Fruit fly (Drosophila melanogaster): ENCODE measurements around the gene Hsp60D.
"Not testable (repeated sequence)": the region's sequence is repeated elsewhere in the genome, so short reads cannot be mapped to it uniquely, and the experiment has no call there.

Hsp60D gene

DNA sequence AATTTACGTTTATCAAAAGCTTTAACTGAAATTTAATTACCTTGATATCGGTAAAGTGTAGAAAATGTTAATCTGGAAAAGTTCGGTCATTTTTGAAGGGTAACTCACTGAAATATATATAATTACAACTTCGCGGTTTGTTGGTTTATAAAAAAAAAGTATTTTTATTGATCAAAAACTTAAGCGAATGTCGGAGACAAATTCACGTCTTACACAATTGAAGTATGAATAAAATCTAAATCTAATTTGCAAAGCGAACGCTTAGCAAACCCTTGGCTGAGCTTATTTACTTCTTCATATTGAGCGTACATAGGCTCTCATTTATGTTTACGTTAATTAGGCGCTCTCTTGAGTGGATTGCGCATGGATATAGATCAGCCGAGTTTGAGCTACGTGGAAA lies at the start of gene Hsp60D:
Gene Hsp60D (minus strand): TSS at position 101 of the 400 bp plus-strand sequence.
- TF ChIP-seq psq, tai, Mio (GFP tag; optimal IDR thresholded peaks at IDR 0.05): not testable (repeated sequence)

DNA sequence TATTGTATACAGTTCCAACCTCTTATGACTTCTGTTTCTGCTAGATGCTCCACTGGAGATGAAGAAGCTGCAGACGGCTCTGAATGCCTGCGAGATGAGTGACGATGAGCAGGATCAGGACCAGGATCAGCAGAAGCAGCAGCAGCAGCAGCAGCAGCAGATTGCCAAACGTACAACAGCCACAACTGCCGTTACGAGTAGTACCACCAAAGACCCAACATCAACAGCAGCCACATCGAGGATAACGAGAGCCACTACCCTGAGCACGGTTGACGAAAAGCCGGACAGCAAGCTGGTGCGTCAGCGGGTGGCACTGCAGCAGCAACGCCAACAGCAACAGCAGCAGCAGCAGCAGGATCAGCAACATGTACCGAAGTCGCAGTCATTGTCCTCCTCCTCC lies 48.6 kb upstream of the Hsp60D start:
- TF ChIP-seq Dfd (GFP tag; optimal IDR thresholded peaks at IDR 0.05) = peak; percentile 92
- TF ChIP-seq dl (GFP tag; optimal IDR thresholded peaks at IDR 0.05; ENCODE audit: insufficient read depth in 1 of 2, partially characterized antibody in 2 of 2) = no peak

DNA sequence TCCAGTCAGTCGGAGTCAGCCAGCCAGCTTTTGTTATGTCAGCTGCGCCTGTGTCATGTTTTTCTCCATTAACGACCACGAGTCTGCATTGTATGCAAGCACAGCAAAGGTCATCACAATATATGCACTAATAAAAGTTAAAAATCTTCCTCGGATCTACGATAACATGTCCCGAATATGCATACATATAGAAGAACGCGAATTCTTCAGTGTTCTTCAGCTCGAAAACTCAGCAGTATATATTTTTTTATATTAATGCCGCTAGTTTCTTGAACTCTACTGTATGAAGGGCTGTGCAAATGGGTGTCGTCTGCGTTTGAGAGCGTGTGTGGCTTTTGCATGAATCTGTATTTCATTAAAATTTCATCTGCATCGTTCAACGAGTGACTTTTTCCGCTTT lies 33.0 kb upstream of the Hsp60D start:
- TF ChIP-seq dmrt93B (GFP tag; optimal IDR thresholded peaks at IDR 0.05) = no peak
- TF ChIP-seq tai (GFP tag; optimal IDR thresholded peaks at IDR 0.05) = peak; percentile 7
- TF ChIP-seq Sp1 (GFP tag; optimal IDR thresholded peaks at IDR 0.05) = peak; percentile 23
- TF ChIP-seq foxo (GFP tag; optimal IDR thresholded peaks at IDR 0.05) = peak in 1 of 2 experiments; percentile 41
- TF ChIP-seq fru (GFP tag; optimal IDR thresholded peaks at IDR 0.05) = peak; percentile 33

DNA sequence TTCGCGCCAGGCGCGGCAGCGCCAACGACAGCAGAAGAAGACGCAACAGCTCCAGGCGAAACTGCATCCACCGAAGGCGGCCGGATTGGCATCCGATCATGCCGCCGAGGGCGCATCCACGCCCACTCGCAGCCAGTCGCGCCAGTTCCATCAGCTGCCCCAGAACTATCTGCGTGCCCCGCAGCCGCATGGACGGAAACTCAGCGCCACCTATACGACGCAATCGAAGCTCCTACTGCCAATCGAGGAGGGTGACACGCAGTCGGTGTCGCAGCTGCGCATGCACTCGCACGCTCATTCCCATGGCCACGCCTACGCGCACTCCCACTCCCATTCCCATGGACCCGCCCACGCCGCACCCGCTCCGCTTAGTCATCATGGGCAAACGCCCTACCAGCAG lies 26.0 kb upstream of the Hsp60D start:
- TF ChIP-seq Abd-B (GFP tag; optimal IDR thresholded peaks at IDR 0.05) = no peak
- TF ChIP-seq brk (GFP tag; optimal IDR thresholded peaks at IDR 0.05) = no peak
- no peak for TF ChIP-seq Mio (GFP tag; optimal IDR thresholded peaks at IDR 0.05)
- TF ChIP-seq psq (GFP tag; optimal IDR thresholded peaks at IDR 0.05) = no peak

DNA sequence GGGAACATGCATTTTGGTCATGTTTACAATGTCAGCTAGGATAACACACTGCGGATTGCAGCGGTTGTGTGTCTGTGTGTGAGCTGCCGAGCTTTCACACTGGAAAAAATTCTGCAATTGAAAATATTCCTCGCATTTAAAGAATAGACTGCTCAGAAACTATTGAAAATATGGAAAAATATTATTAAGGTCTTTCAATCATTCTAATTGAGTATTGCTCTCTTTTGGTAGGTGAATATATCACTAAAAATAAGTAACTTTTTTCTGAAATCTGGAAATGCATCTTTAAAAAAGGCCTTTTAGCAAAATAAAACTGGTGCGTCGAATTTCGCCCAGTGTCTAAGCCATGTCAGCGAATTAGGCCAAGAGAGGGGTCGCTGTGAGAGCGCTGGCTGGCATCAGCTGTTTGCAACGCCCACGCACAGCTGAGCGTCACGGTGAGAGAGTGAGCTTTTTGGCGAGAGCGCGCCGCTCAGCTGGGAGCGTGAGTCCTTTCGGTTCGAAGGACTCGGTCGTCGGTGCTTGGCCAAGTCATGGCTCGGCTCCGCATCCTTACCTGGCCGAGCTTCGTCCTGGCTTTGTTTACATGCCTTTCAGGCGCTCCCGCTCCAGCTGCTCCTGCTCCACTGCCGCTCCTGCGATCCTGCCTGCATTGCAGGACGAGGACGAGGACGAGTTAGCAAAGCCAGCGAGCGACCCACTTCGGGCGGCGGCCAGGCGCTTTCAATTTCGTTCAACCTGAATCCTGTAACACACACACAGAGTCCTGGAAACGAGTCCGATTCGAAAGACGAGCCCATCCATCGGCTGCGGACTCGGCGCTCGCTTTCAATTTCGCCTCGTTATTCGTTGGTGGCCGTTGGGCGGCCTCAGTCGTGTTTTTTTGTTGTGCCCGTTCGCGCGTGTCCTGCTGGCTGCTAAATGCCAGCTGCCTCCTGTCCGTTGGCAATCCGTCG lies 11.9 kb upstream of the Hsp60D start, which contains the start of gene CG46308:
Gene CG46308 (plus strand): TSS at position 864 of the 956 bp plus-strand sequence.
- TF ChIP-seq tai (GFP tag; optimal IDR thresholded peaks at IDR 0.05) (no peak), Hnf4 (GFP tag; optimal IDR thresholded peaks at IDR 0.05) (no peak), GATAd (GFP tag; optimal IDR thresholded peaks at IDR 0.05) (no peak), br (GFP tag; optimal IDR thresholded peaks at IDR 0.05) (no peak), Abd-B (GFP tag; optimal IDR thresholded peaks at IDR 0.05) (no peak), Dif (GFP tag; optimal IDR thresholded peaks at IDR 0.05; ENCODE audit: partially characterized antibody) (no peak), Sp1 (GFP tag; optimal IDR thresholded peaks at IDR 0.05) (peak; percentile 31), fru (GFP tag; optimal IDR thresholded peaks at IDR 0.05) (peak; percentile 50), sage (GFP tag; optimal IDR thresholded peaks at IDR 0.05) (no peak), h (GFP tag; optimal IDR thresholded peaks at IDR 0.05) (peak; percentile 20), brk (GFP tag; optimal IDR thresholded peaks at IDR 0.05) (no peak), ey (GFP tag; optimal IDR thresholded peaks at IDR 0.05) (peak; percentile 30), foxo (GFP tag; optimal IDR thresholded peaks at IDR 0.05) (peak in 1 of 2 experiments; percentile 31), dl (GFP tag; optimal IDR thresholded peaks at IDR 0.05; ENCODE audit: insufficient read depth in 1 of 2, partially characterized antibody in 2 of 2) (no peak), HLH106 (tag; optimal IDR thresholded peaks at IDR 0.05) (peak; percentile 35)

DNA sequence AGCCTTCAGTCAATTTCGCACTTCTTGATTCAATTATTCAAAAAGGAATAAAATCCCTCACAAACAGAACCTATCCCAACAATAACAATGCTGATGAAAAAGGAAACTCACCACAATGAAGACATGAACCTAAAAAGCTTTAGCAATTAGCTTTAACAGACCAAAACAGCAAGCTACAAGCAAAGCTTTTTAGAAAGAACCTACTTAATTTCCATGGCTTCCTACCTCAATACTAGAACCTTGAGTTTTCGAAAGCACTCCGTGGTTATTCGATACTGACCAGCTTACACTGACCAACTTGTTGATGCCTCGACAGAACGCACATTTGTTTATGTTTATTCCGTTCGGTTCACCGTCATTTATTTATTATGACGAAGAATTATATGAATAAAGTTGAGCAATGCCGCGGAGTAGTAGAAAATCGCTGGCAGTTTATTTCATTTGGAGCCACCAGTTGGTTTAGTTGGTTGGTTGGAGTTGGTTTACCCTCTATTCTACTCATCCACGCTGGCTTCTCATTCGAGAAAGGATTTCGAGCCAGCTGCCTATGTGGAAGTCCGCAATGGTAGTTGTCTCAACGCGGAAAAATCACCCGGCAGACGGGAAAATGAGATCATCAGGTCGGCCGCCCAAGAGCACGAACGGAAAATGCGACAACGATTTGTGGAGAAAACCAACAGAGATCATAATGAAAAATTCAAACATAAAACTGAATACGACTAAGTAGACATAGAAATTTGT lies 9.9 kb upstream of the Hsp60D start, which contains the start of gene CG42810:
Gene CG42810 (plus strand): TSS at position 691 of the 741 bp plus-strand sequence.
- TF ChIP-seq dsf (GFP tag; optimal IDR thresholded peaks at IDR 0.05; ENCODE audit: borderline replicate concordance) (no peak), dmrt93B (GFP tag; optimal IDR thresholded peaks at IDR 0.05) (no peak), br (GFP tag; optimal IDR thresholded peaks at IDR 0.05) (no peak), CG32264 (GFP tag; optimal IDR thresholded peaks at IDR 0.05) (no peak), Myc (optimal IDR thresholded peaks at IDR 0.05) (peak; percentile 11), N (GFP tag; optimal IDR thresholded peaks at IDR 0.05) (no peak), Jra (GFP tag; optimal IDR thresholded peaks at IDR 0.05) (no peak), ey (GFP tag; optimal IDR thresholded peaks at IDR 0.05) (no peak)
